Worm (Caenorhabditis elegans): Measurements from ENCODE around the gene Y25C1A.14.
A peak's percentile ranks its signal among the peaks of the same experiment; 100 is the strongest.
"Not testable (repeated sequence)": the region's sequence is repeated elsewhere in the genome, so short reads cannot be mapped to it uniquely, and the experiment has no call there.

Gene Y25C1A.14

ce11 chrII:3096857-3097256 lies at the start of gene Y25C1A.14:
TSS of gene Y25C1A.14 (minus strand) at chrII:3096957.
- TF ChIP-seq ztf-23 (GFP tag; IDR thresholded peaks at IDR 0.05) (no peak), cog-1 (tag; optimal IDR thresholded peaks at IDR 0.05) (no peak), med-1 (GFP tag; optimal IDR thresholded peaks at IDR 0.05; ENCODE audit: insufficient read depth) (no peak), ztf-29 (GFP tag; IDR thresholded peaks at IDR 0.05) (no peak), flt-1 (GFP tag; IDR thresholded peaks at IDR 0.05) (no peak), T22C8.4 (GFP tag; IDR thresholded peaks at IDR 0.05) (no peak), ref-1 (GFP tag; conservative IDR thresholded peaks at IDR 0.05) (no peak), klf-2 (GFP tag; conservative IDR thresholded peaks at IDR 0.05) (no peak), tab-1 (GFP tag; IDR thresholded peaks at IDR 0.05) (no peak)

ce11 chrII:3145842-3146241 lies 49.1 kb upstream of the Y25C1A.14 start, which contains the start of gene T10D4.15:
TSS of gene T10D4.15 (plus strand) at chrII:3146142.
- TF ChIP-seq med-1 (GFP tag; optimal IDR thresholded peaks at IDR 0.05; ENCODE audit: insufficient read depth), result no peak

ce11 chrII:3144552-3144951 lies 47.8 kb upstream of the Y25C1A.14 start, which contains the start of gene sri-43:
TSS of gene sri-43 (minus strand) at chrII:3144652.
- TF ChIP-seq klf-2 (GFP tag; conservative IDR thresholded peaks at IDR 0.05); tab-1 (GFP tag; IDR thresholded peaks at IDR 0.05); ztf-29 (GFP tag; IDR thresholded peaks at IDR 0.05): not testable (repeated sequence)

ce11 chrII:3142855-3143254 lies 46.1 kb upstream of the Y25C1A.14 start, which contains the start of gene sri-42:
TSS of gene sri-42 (minus strand) at chrII:3142955.
- not testable (repeated sequence) for TF ChIP-seq med-1 (GFP tag; optimal IDR thresholded peaks at IDR 0.05; ENCODE audit: insufficient read depth); ref-1 (GFP tag; conservative IDR thresholded peaks at IDR 0.05); flt-1 (GFP tag; IDR thresholded peaks at IDR 0.05)

ce11 chrII:3137804-3138203 lies 41.0 kb upstream of the Y25C1A.14 start, which contains the start of gene sri-54:
TSS of gene sri-54 (minus strand) at chrII:3137904.
- TF ChIP-seq klf-2 (GFP tag; conservative IDR thresholded peaks at IDR 0.05) (no peak), tab-1 (GFP tag; IDR thresholded peaks at IDR 0.05) (no peak), med-1 (GFP tag; optimal IDR thresholded peaks at IDR 0.05; ENCODE audit: insufficient read depth) (no peak), T22C8.4 (GFP tag; IDR thresholded peaks at IDR 0.05) (no peak), flt-1 (GFP tag; IDR thresholded peaks at IDR 0.05) (no peak), cog-1 (tag; optimal IDR thresholded peaks at IDR 0.05) (no peak)

- TF ChIP-seq ref-1 (GFP tag; conservative IDR thresholded peaks at IDR 0.05) (no peak), tab-1 (GFP tag; IDR thresholded peaks at IDR 0.05) (no peak), klf-2 (GFP tag; conservative IDR thresholded peaks at IDR 0.05) (no peak), med-1 (GFP tag; optimal IDR thresholded peaks at IDR 0.05; ENCODE audit: insufficient read depth) (no peak), cog-1 (tag; optimal IDR thresholded peaks at IDR 0.05) (no peak), flt-1 (GFP tag; IDR thresholded peaks at IDR 0.05) (no peak), ztf-23 (GFP tag; IDR thresholded peaks at IDR 0.05) (no peak), ztf-29 (GFP tag; IDR thresholded peaks at IDR 0.05) (peak; percentile 20; the same call in 1 of the 2 replicates)
These were observed 38.5 kb upstream of the Y25C1A.14 start for ce11 chrII:3135293-3135692.

ce11 chrII:3129007-3129406 lies 32.2 kb upstream of the Y25C1A.14 start, which contains the start of gene chil-24:
TSS of gene chil-24 (plus strand) at chrII:3129162.
- TF ChIP-seq med-1 (GFP tag; optimal IDR thresholded peaks at IDR 0.05; ENCODE audit: insufficient read depth) (no peak), cog-1 (tag; optimal IDR thresholded peaks at IDR 0.05) (no peak), flt-1 (GFP tag; IDR thresholded peaks at IDR 0.05) (no peak), klf-2 (GFP tag; conservative IDR thresholded peaks at IDR 0.05) (no peak), ztf-23 (GFP tag; IDR thresholded peaks at IDR 0.05) (no peak), tab-1 (GFP tag; IDR thresholded peaks at IDR 0.05) (no peak), ztf-29 (GFP tag; IDR thresholded peaks at IDR 0.05) (no peak), ref-1 (GFP tag; conservative IDR thresholded peaks at IDR 0.05) (no peak), T22C8.4 (GFP tag; IDR thresholded peaks at IDR 0.05) (no peak)

ce11 chrII:3126741-3127140 lies 30.0 kb upstream of the Y25C1A.14 start, which contains the start of gene ins-31:
TSS of gene ins-31 (plus strand) at chrII:3127041.
- TF ChIP-seq ztf-23 (GFP tag; IDR thresholded peaks at IDR 0.05), result 0 out of 2 replicates have a peak, but pooled peaks have one; percentile 32

- TF ChIP-seq ztf-29 (GFP tag; IDR thresholded peaks at IDR 0.05) (no peak), cog-1 (tag; optimal IDR thresholded peaks at IDR 0.05) (no peak), flt-1 (GFP tag; IDR thresholded peaks at IDR 0.05) (no peak), ztf-23 (GFP tag; IDR thresholded peaks at IDR 0.05) (no peak)
These were observed 29.6 kb upstream of the Y25C1A.14 start, which contains the start of gene ins-19 for ce11 chrII:3126341-3126740. TSS of gene ins-19 (minus strand) at chrII:3126441.

- no peak for TF ChIP-seq ztf-29 (GFP tag; IDR thresholded peaks at IDR 0.05)
- TF ChIP-seq T22C8.4 (GFP tag; IDR thresholded peaks at IDR 0.05), result no peak
- no peak for TF ChIP-seq ref-1 (GFP tag; conservative IDR thresholded peaks at IDR 0.05)
- no peak for TF ChIP-seq cog-1 (tag; optimal IDR thresholded peaks at IDR 0.05)
- TF ChIP-seq tab-1 (GFP tag; IDR thresholded peaks at IDR 0.05), result no peak
- no peak for TF ChIP-seq flt-1 (GFP tag; IDR thresholded peaks at IDR 0.05)
- no peak for TF ChIP-seq ztf-23 (GFP tag; IDR thresholded peaks at IDR 0.05)
- TF ChIP-seq klf-2 (GFP tag; conservative IDR thresholded peaks at IDR 0.05), result no peak
- TF ChIP-seq med-1 (GFP tag; optimal IDR thresholded peaks at IDR 0.05; ENCODE audit: insufficient read depth), result no peak
These were observed 26.4 kb upstream of the Y25C1A.14 start, which contains the start of gene srh-71 for ce11 chrII:3123206-3123605. TSS of gene srh-71 (plus strand) at chrII:3123506.

- TF ChIP-seq med-1 (GFP tag; optimal IDR thresholded peaks at IDR 0.05; ENCODE audit: insufficient read depth) (no peak), flt-1 (GFP tag; IDR thresholded peaks at IDR 0.05) (no peak), ref-1 (GFP tag; conservative IDR thresholded peaks at IDR 0.05) (no peak), ztf-23 (GFP tag; IDR thresholded peaks at IDR 0.05) (no peak), T22C8.4 (GFP tag; IDR thresholded peaks at IDR 0.05) (peak; percentile 53), klf-2 (GFP tag; conservative IDR thresholded peaks at IDR 0.05) (no peak), ztf-29 (GFP tag; IDR thresholded peaks at IDR 0.05) (no peak), tab-1 (GFP tag; IDR thresholded peaks at IDR 0.05) (no peak), cog-1 (tag; optimal IDR thresholded peaks at IDR 0.05) (peak; percentile 15)
These were observed 22.2 kb upstream of the Y25C1A.14 start, which contains the start of gene T10D4.6 for ce11 chrII:3118907-3119382. TSS of gene T10D4.6 (plus strand) at chrII:3119332.
